Fruit fly (Drosophila melanogaster): ENCODE measurements around the gene CG6652.

DNA sequence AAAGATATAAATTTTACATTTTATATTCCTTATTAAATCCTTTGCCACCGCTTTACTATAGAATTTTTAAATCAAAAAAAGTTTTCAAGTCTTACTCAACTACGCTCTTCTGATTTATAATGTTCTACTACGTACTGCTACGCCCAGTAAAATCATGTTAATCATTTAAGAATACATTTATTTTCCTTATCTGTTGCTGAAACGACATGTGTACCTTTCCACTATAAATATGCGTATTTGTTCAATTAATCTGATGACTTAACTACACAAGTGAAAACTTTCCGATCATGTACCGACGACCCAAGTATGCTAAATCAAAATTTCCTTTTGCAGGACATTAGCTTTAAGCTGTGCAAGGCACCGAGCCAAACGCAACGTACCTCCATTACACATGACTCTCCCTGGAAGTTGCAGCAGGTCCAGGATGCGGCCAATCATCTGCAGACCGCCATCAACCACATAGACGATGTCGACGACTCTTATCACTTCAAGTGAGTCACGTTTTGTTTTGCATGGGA lies 29.8 kb upstream of the CG6652 start:
- TF ChIP-seq Myc (optimal IDR thresholded peaks at IDR 0.05) (no peak), psq (optimal IDR thresholded peaks at IDR 0.05) (no peak)
